Fruit fly (Drosophila melanogaster) whole organism, embryonic: Measurements from ENCODE around the gene CG1703.
A peak's percentile ranks its signal among the peaks of the same experiment; 100 is the strongest.

Experiments
- ATbp ChIP-seq: fragments of 200-800 bp; sonication (Bioruptor generic); optimal IDR thresholded peaks from 2 replicates; lab custom pipeline; 2017; ENCODE audit warnings: missing biosample characterization, mild to moderate bottlenecking, missing genetic modification characterization, missing genetic modification reagents
- CG12236 ChIP-seq: fragments of 200-800 bp; sonication (Bioruptor generic); optimal IDR thresholded peaks from 2 replicates; lab custom pipeline; 2016; ENCODE audit warnings: missing biosample characterization, missing genetic modification characterization
- CG13775 ChIP-seq: fragments of 200-800 bp; sonication (Bioruptor generic); optimal IDR thresholded peaks from 3 replicates; lab custom pipeline; 2017; ENCODE audit warnings: missing biosample characterization, mild to moderate bottlenecking, missing genetic modification characterization
- CG14860 ChIP-seq: fragments of 200-800 bp; sonication (Bioruptor generic); IDR thresholded peaks from 3 replicates; pipeline ENCODE4 v1.3.6; 2022; ENCODE audit warnings: missing biosample characterization, missing genetic modification characterization; ENCODE audit not compliant: partially characterized antibody
- CG15479 ChIP-seq: fragments of 200-800 bp; sonication (Bioruptor generic); optimal IDR thresholded peaks from 3 replicates; lab custom pipeline; 2019; ENCODE audit warnings: missing biosample characterization, mild to moderate bottlenecking, missing genetic modification characterization, moderate library complexity
- CG15514 ChIP-seq: fragments of 200-800 bp; sonication (Bioruptor generic); optimal IDR thresholded peaks from 3 replicates; lab custom pipeline; 2017; ENCODE audit warnings: missing biosample characterization, missing genetic modification characterization, mild to moderate bottlenecking, moderate library complexity, missing genetic modification reagents
- CG17186 ChIP-seq: fragments of 200-800 bp; sonication (Bioruptor generic); optimal IDR thresholded peaks from 3 replicates; lab custom pipeline; 2017; ENCODE audit warnings: missing biosample characterization, missing genetic modification reagents, missing genetic modification characterization
- CG17359 ChIP-seq: fragments of 200-800 bp; sonication (Bioruptor generic); optimal IDR thresholded peaks from 3 replicates; lab custom pipeline; 2018; ENCODE audit warnings: missing biosample characterization, mild to moderate bottlenecking, missing genetic modification characterization, moderate library complexity
- CG17568 ChIP-seq: fragments of 200-800 bp; sonication (Bioruptor generic); optimal IDR thresholded peaks from 2 replicates; lab custom pipeline; 2018; ENCODE audit warnings: missing biosample characterization, mild to moderate bottlenecking, missing genetic modification characterization, moderate library complexity
- CG1792 ChIP-seq: fragments of 200-800 bp; sonication (Bioruptor generic); optimal IDR thresholded peaks from 2 replicates; lab custom pipeline; 2016; ENCODE audit warnings: missing biosample characterization, missing genetic modification characterization
- CG2116 ChIP-seq: fragments of 200-800 bp; sonication (Bioruptor generic); optimal IDR thresholded peaks from 3 replicates; lab custom pipeline; 2018; ENCODE audit warnings: missing biosample characterization, mild to moderate bottlenecking, missing genetic modification characterization
- CG3847 ChIP-seq: fragments of 200-800 bp; sonication (Bioruptor generic); IDR thresholded peaks from 2 replicates; pipeline ENCODE4 v1.3.6; 2022; ENCODE audit warnings: missing biosample characterization, missing genetic modification characterization
- CG3995 ChIP-seq: fragments of 200-800 bp; sonication (Bioruptor generic); optimal IDR thresholded peaks from 3 replicates; lab custom pipeline; 2016; ENCODE audit warnings: missing biosample characterization, missing genetic modification characterization
- CG4282 ChIP-seq: fragments of 200-800 bp; sonication (Bioruptor generic); optimal IDR thresholded peaks from 2 replicates; lab custom pipeline; 2016; ENCODE audit warnings: missing biosample characterization, missing genetic modification characterization
- CG4617 ChIP-seq: fragments of 200-800 bp; sonication (Bioruptor generic); optimal IDR thresholded peaks from 3 replicates; lab custom pipeline; 2016; ENCODE audit warnings: missing biosample characterization, missing genetic modification characterization, borderline replicate concordance
- CG7556 ChIP-seq: fragments of 200-800 bp; sonication (Bioruptor generic); optimal IDR thresholded peaks from 2 replicates; lab custom pipeline; 2017; ENCODE audit warnings: missing biosample characterization, mild to moderate bottlenecking, missing genetic modification characterization
- CG8359 ChIP-seq: fragments of 200-800 bp; sonication (Bioruptor generic); optimal IDR thresholded peaks from 2 replicates; lab custom pipeline; 2017; ENCODE audit warnings: missing biosample characterization, mild to moderate bottlenecking, missing genetic modification characterization, borderline replicate concordance
- CG8478 ChIP-seq: fragments of >200 bp; optimal IDR thresholded peaks from 2 replicates; lab custom pipeline; 2018
- CG9727 ChIP-seq: fragments of 200-800 bp; sonication (Bioruptor generic); optimal IDR thresholded peaks from 3 replicates; lab custom pipeline; 2017; ENCODE audit warnings: missing biosample characterization, mild to moderate bottlenecking, missing genetic modification characterization
- Camta ChIP-seq: fragments of 200-800 bp; sonication (Bioruptor generic); optimal IDR thresholded peaks from 2 replicates; lab custom pipeline; 2016; ENCODE audit warnings: missing biosample characterization, missing genetic modification characterization
- CkIIα-i1 ChIP-seq: fragments of 200-800 bp; sonication (Bioruptor generic); IDR thresholded peaks from 2 replicates; pipeline ENCODE4 v1.3.6; 2022; ENCODE audit warnings: missing biosample characterization, missing genetic modification characterization
- Dip3 ChIP-seq: fragments of 200-800 bp; sonication (Bioruptor generic); optimal IDR thresholded peaks from 3 replicates; lab custom pipeline; 2016; ENCODE audit warnings: missing biosample characterization, missing genetic modification characterization
- HHEX ChIP-seq: fragments of 200-800 bp; sonication (Bioruptor generic); optimal IDR thresholded peaks from 3 replicates; lab custom pipeline; 2017; ENCODE audit warnings: missing biosample characterization, mild to moderate bottlenecking, missing genetic modification characterization, missing genetic modification reagents
- Hey ChIP-seq: fragments of 200-800 bp; sonication (Bioruptor generic); optimal IDR thresholded peaks from 3 replicates; lab custom pipeline; 2018; ENCODE audit warnings: missing biosample characterization, mild to moderate bottlenecking, missing genetic modification characterization
- Hr39 ChIP-seq: fragments of >200 bp; optimal IDR thresholded peaks from 2 replicates; lab custom pipeline; 2017
- MBD-R2 ChIP-seq: fragments of 200-800 bp; sonication (Bioruptor generic); IDR thresholded peaks from 2 replicates; pipeline ENCODE4 v1.3.6; 2022; ENCODE audit warnings: missing biosample characterization, missing genetic modification characterization
- Mrtf ChIP-seq: fragments of 200-800 bp; sonication (Bioruptor generic); IDR thresholded peaks from 3 replicates; pipeline ENCODE4 v1.3.6; 2022; ENCODE audit warnings: missing biosample characterization, missing genetic modification characterization
- NC2α ChIP-seq: fragments of 200-800 bp; sonication (Bioruptor generic); optimal IDR thresholded peaks from 2 replicates; lab custom pipeline; 2016; ENCODE audit warnings: missing biosample characterization, missing genetic modification characterization
- Neu2 ChIP-seq: fragments of 200-800 bp; sonication (Bioruptor generic); optimal IDR thresholded peaks from 3 replicates; lab custom pipeline; 2016; ENCODE audit warnings: missing biosample characterization, missing genetic modification characterization, borderline replicate concordance
- NfI ChIP-seq: fragments of 200-800 bp; sonication (Bioruptor generic); optimal IDR thresholded peaks from 3 replicates; lab custom pipeline; 2018; ENCODE audit warnings: missing biosample characterization, mild to moderate bottlenecking, missing genetic modification characterization, moderate library complexity
- Opbp ChIP-seq: fragments of 200-800 bp; sonication (Bioruptor generic); IDR thresholded peaks from 3 replicates; pipeline ENCODE4 v1.3.6; 2022; ENCODE audit warnings: missing biosample characterization, missing genetic modification characterization; ENCODE audit not compliant: partially characterized antibody
- Rfx ChIP-seq: fragments of 200-800 bp; sonication (Bioruptor generic); IDR thresholded peaks from 2 replicates; pipeline ENCODE4 v1.3.6; 2022; ENCODE audit warnings: missing biosample characterization, missing genetic modification characterization
- Sin3A ChIP-seq: fragments of >200 bp; optimal IDR thresholded peaks from 2 replicates; lab custom pipeline; 2018
- Tbp ChIP-seq: fragments of >200 bp; optimal IDR thresholded peaks from 2 replicates; lab custom pipeline; 2018; ENCODE audit warnings: missing biosample characterization, missing genetic modification characterization
- cad ChIP-seq: fragments of >200 bp; optimal IDR thresholded peaks from 2 replicates; lab custom pipeline; 2017; ENCODE audit warnings: missing biosample characterization, missing genetic modification characterization
- disco-r ChIP-seq: fragments of 200-800 bp; sonication (Bioruptor generic); optimal IDR thresholded peaks from 2 replicates; lab custom pipeline; 2016; ENCODE audit warnings: missing biosample characterization, missing genetic modification characterization
- gt ChIP-seq: fragments of 200-800 bp; sonication (Bioruptor generic); IDR thresholded peaks from 2 replicates; pipeline ENCODE4 v1.3.6; 2022; ENCODE audit warnings: missing biosample characterization, missing genetic modification characterization
- jigr1 ChIP-seq: fragments of 200-800 bp; sonication (Bioruptor generic); IDR thresholded peaks from 3 replicates; pipeline ENCODE4 v1.3.6; 2022; ENCODE audit warnings: missing biosample characterization, missing genetic modification characterization
- jing ChIP-seq: fragments of 200-800 bp; sonication (Bioruptor generic); optimal IDR thresholded peaks from 2 replicates; lab custom pipeline; 2018; ENCODE audit warnings: missing biosample characterization, mild to moderate bottlenecking, missing genetic modification characterization
- lab ChIP-seq: fragments of 200-800 bp; sonication (Bioruptor generic); optimal IDR thresholded peaks from 3 replicates; lab custom pipeline; 2017; ENCODE audit warnings: missing biosample characterization, missing genetic modification characterization, mild to moderate bottlenecking, moderate library complexity, missing genetic modification reagents
- pfk ChIP-seq: fragments of 200-800 bp; sonication (Bioruptor generic); optimal IDR thresholded peaks from 2 replicates; lab custom pipeline; 2018; ENCODE audit warnings: missing biosample characterization, mild to moderate bottlenecking, missing genetic modification characterization, moderate library complexity
- pros ChIP-seq: fragments of 200-800 bp; sonication (Bioruptor generic); optimal IDR thresholded peaks from 3 replicates; lab custom pipeline; 2019; ENCODE audit warnings: missing biosample characterization, mild to moderate bottlenecking, missing genetic modification characterization, moderate library complexity
- pum ChIP-seq: fragments of 200-800 bp; sonication (Bioruptor generic); optimal IDR thresholded peaks from 2 replicates; lab custom pipeline; 2016; ENCODE audit warnings: missing biosample characterization, missing genetic modification characterization
- repo ChIP-seq: fragments of 200-800 bp; sonication (Bioruptor generic); optimal IDR thresholded peaks from 2 replicates; lab custom pipeline; 2016; ENCODE audit warnings: missing biosample characterization, missing genetic modification characterization
- sd ChIP-seq: fragments of 200-800 bp; sonication (Bioruptor generic); optimal IDR thresholded peaks from 3 replicates; lab custom pipeline; 2018; ENCODE audit warnings: missing biosample characterization, mild to moderate bottlenecking, missing genetic modification characterization, moderate library complexity
- slbo ChIP-seq: fragments of 200-800 bp; sonication (Bioruptor generic); IDR thresholded peaks from 2 replicates; pipeline ENCODE4 v1.3.6; 2022; ENCODE audit warnings: missing biosample characterization, missing genetic modification characterization
- sna ChIP-seq: fragments of 200-800 bp; sonication (Bioruptor generic); IDR thresholded peaks from 2 replicates; pipeline ENCODE4 v1.3.6; 2022; ENCODE audit warnings: missing biosample characterization, missing genetic modification characterization; ENCODE audit not compliant: partially characterized antibody
- tap ChIP-seq: fragments of 200-800 bp; optimal IDR thresholded peaks from 3 replicates; lab custom pipeline; 2019; ENCODE audit warnings: missing biosample characterization, mild to moderate bottlenecking, missing genetic modification characterization, moderate library complexity
- trem ChIP-seq: fragments of 200-800 bp; optimal IDR thresholded peaks from 3 replicates; lab custom pipeline; 2019; ENCODE audit warnings: missing biosample characterization, mild to moderate bottlenecking, missing genetic modification characterization, moderate library complexity
- trh ChIP-seq: fragments of 200-800 bp; sonication (Bioruptor generic); optimal IDR thresholded peaks from 2 replicates; lab custom pipeline; 2016; ENCODE audit warnings: missing biosample characterization, missing genetic modification characterization
- twi ChIP-seq: fragments of 200-800 bp; optimal IDR thresholded peaks from 2 replicates; lab custom pipeline; 2019; ENCODE audit warnings: missing biosample characterization, mild to moderate bottlenecking, missing genetic modification characterization, moderate library complexity
- zen ChIP-seq: fragments of 200-800 bp; sonication (Bioruptor generic); optimal IDR thresholded peaks from 3 replicates; lab custom pipeline; 2018; ENCODE audit warnings: missing biosample characterization, mild to moderate bottlenecking, missing genetic modification characterization, moderate library complexity

CG1703 gene

dm6 chrX:11657140-11657539 is 45.4 kb downstream of the CG1703 start (continued):
- TF ChIP-seq zen (tag; lab: Kevin White, UChicago) (peak; percentile 60), sd (tag; lab: Kevin White, UChicago) (no peak), CG8359 (GFP tag; lab: Kevin White, UChicago) (no peak), CG4617 (GFP tag; lab: Kevin White, UChicago) (no peak), sna (GFP tag; lab: Robert Waterston, UW) (no peak), Dip3 (no peak), MBD-R2 (no peak; the same call in 1 of the 2 replicates), pros (GFP tag; lab: Kevin White, UChicago) (no peak), CG1792 (GFP tag; lab: Kevin White, UChicago) (peak; percentile 10), CG15514 (peak; percentile 49), NC2α (GFP tag; lab: Kevin White, UChicago) (no peak), slbo (peak; percentile 61), CG8478 (lab: Kevin White, UChicago) (no peak), Rfx (GFP tag; lab: Robert Waterston, UW) (no peak), trh (no peak), CG12236 (GFP tag; lab: Kevin White, UChicago) (no peak), CG7556 (peak; percentile 76), HHEX (GFP tag; lab: Kevin White, UChicago) (peak; percentile 46), CkIIα-i1 (GFP tag; lab: Robert Waterston, UW) (no peak), Hey (tag; lab: Kevin White, UChicago) (no peak), CG2116 (no peak), lab (GFP tag; lab: Kevin White, UChicago) (peak; percentile 72), Sin3A (lab: Kevin White, UChicago) (no peak), Camta (GFP tag; lab: Kevin White, UChicago) (peak; percentile 23), Neu2 (no peak), CG3847 (GFP tag; lab: Robert Waterston, UW) (0 out of 2 replicates have a peak, but pooled peaks have one; percentile 20), NfI (peak; percentile 5), gt (GFP tag; lab: Robert Waterston, UW) (no peak), CG15479 (GFP tag; lab: Kevin White, UChicago) (no peak), tap (tag; lab: Kevin White, UChicago) (peak; percentile 57), Tbp (no peak), CG4282 (GFP tag; lab: Kevin White, UChicago) (no peak), pfk (GFP tag; lab: Kevin White, UChicago) (no peak), CG17186 (GFP tag; lab: Kevin White, UChicago) (no peak), CG14860 (GFP tag; lab: Robert Waterston, UW) (no peak), CG17359 (tag; lab: Kevin White, UChicago) (peak; percentile 66), CG9727 (GFP tag; lab: Kevin White, UChicago) (peak; percentile 55), pum (peak; percentile 30), repo (GFP tag; lab: Kevin White, UChicago) (no peak), disco-r (GFP tag; lab: Kevin White, UChicago) (peak; percentile 36), CG13775 (peak; percentile 47), trem (tag; lab: Kevin White, UChicago) (peak; percentile 16), CG17568 (GFP tag; lab: Kevin White, UChicago) (no peak), CG3995 (GFP tag; lab: Kevin White, UChicago) (no peak), jigr1 (GFP tag; lab: Robert Waterston, UW) (no peak), Hr39 (lab: Kevin White, UChicago) (no peak), ATbp (GFP tag; lab: Kevin White, UChicago) (peak; percentile 31), Mrtf (GFP tag; lab: Robert Waterston, UW) (peak; percentile 45; the same call in 1 of the 3 replicates), twi (tag; lab: Kevin White, UChicago) (no peak), Opbp (GFP tag; lab: Robert Waterston, UW) (no peak), cad (GFP tag; lab: Kevin White, UChicago) (no peak), jing (GFP tag; lab: Kevin White, UChicago) (no peak)
